Fruit fly (Drosophila melanogaster) Kc167 (cell line): ENCODE data around the gene CG18281.
"Not testable (repeated sequence)": the region's sequence is repeated elsewhere in the genome, so short reads cannot be mapped to it uniquely, and the experiment has no call there.

Source experiments
- Myc ChIP-seq: fragments of >200 bp; optimal IDR thresholded peaks from 2 replicates; lab custom pipeline; 2017; ENCODE audit warnings: missing external identifiers
- Sin3A ChIP-seq: fragments of >200 bp; optimal IDR thresholded peaks from 2 replicates; lab custom pipeline; 2018; ENCODE audit warnings: missing external identifiers
- h ChIP-seq: fragments of >200 bp; optimal IDR thresholded peaks from 3 replicates; lab custom pipeline; 2018; ENCODE audit warnings: missing external identifiers
- insv ChIP-seq: fragments of >200 bp; optimal IDR thresholded peaks from 3 replicates; lab custom pipeline; 2018; ENCODE audit warnings: missing external identifiers
- psq ChIP-seq: fragments of >200 bp; optimal IDR thresholded peaks from 2 replicates; lab custom pipeline; 2017; ENCODE audit warnings: missing external identifiers
- ttk ChIP-seq: sonication (Bioruptor generic); optimal IDR thresholded peaks from 2 replicates; lab custom pipeline; 2017; ENCODE audit warnings: missing external identifiers

CG18281 gene

dm6 chr3L:20499536-20499935 lies at the start of gene CG18281:
TSS of gene CG18281 (plus strand) at chr3L:20499836.
- not testable (repeated sequence) for TF ChIP-seq h; insv (lab: Kevin White, UChicago); Myc (lab: Kevin White, UChicago)

dm6 chr3L:20452813-20453682 lies 46.6 kb upstream of the CG18281 start, which contains the start of gene CG5199:
TSS of gene CG5199 (minus strand) at chr3L:20452864.
- TF ChIP-seq ttk = no peak

- TF ChIP-seq psq (lab: Kevin White, UChicago) (no peak), Sin3A (lab: Kevin White, UChicago) (no peak), Myc (lab: Kevin White, UChicago) (no peak), h (no peak), ttk (no peak), insv (lab: Kevin White, UChicago) (no peak)
Measured at dm6 chr3L:20460383-20460782, 39.3 kb upstream of the CG18281 start, which contains the start of gene mag. TSS of gene mag (plus strand) at chr3L:20460683.

- no peak for TF ChIP-seq h
- no peak for TF ChIP-seq ttk
- TF ChIP-seq Myc (lab: Kevin White, UChicago) = no peak
- no peak for TF ChIP-seq psq (lab: Kevin White, UChicago)
- TF ChIP-seq Sin3A (lab: Kevin White, UChicago) = no peak
- no peak for TF ChIP-seq insv (lab: Kevin White, UChicago)
Measured at dm6 chr3L:20462391-20462790, 37.2 kb upstream of the CG18281 start.

dm6 chr3L:20464677-20465076 lies 35.0 kb upstream of the CG18281 start, which contains the start of gene atk:
TSS of gene atk (minus strand) at chr3L:20464862.
- TF ChIP-seq Sin3A (lab: Kevin White, UChicago) (no peak), Myc (lab: Kevin White, UChicago) (no peak), psq (lab: Kevin White, UChicago) (no peak), ttk (no peak), h (no peak), insv (lab: Kevin White, UChicago) (no peak)

dm6 chr3L:20465941-20466340 lies 33.7 kb upstream of the CG18281 start, which contains the start of gene CG42764:
TSS of gene CG42764 (minus strand) at chr3L:20466041.
- TF ChIP-seq insv (lab: Kevin White, UChicago) = no peak

dm6 chr3L:20466599-20466998 lies 33.0 kb upstream of the CG18281 start, which contains the start of gene Tdh:
TSS of gene Tdh (plus strand) at chr3L:20466944.
- TF ChIP-seq psq (lab: Kevin White, UChicago) (no peak), h (no peak), ttk (no peak), insv (lab: Kevin White, UChicago) (no peak), Myc (lab: Kevin White, UChicago) (no peak), Sin3A (lab: Kevin White, UChicago) (no peak)

- no peak for TF ChIP-seq h
- no peak for TF ChIP-seq psq (lab: Kevin White, UChicago)
- no peak for TF ChIP-seq ttk
- no peak for TF ChIP-seq Myc (lab: Kevin White, UChicago)
- no peak for TF ChIP-seq insv (lab: Kevin White, UChicago)
- no peak for TF ChIP-seq Sin3A (lab: Kevin White, UChicago)
Measured at dm6 chr3L:20467433-20467832, 32.2 kb upstream of the CG18281 start.

- TF ChIP-seq h (no peak), insv (lab: Kevin White, UChicago) (no peak), psq (lab: Kevin White, UChicago) (no peak), ttk (no peak), Myc (lab: Kevin White, UChicago) (no peak), Sin3A (lab: Kevin White, UChicago) (no peak)
Measured at dm6 chr3L:20470991-20471498, 28.6 kb upstream of the CG18281 start.

dm6 chr3L:20471499-20472313 lies 27.9 kb upstream of the CG18281 start:
- no peak for TF ChIP-seq ttk
- TF ChIP-seq insv (lab: Kevin White, UChicago) = no peak
- no peak for TF ChIP-seq Sin3A (lab: Kevin White, UChicago)
- no peak for TF ChIP-seq Myc (lab: Kevin White, UChicago)
- no peak for TF ChIP-seq h
- no peak for TF ChIP-seq psq (lab: Kevin White, UChicago)

- TF ChIP-seq h (no peak), psq (lab: Kevin White, UChicago) (no peak), insv (lab: Kevin White, UChicago) (no peak), Myc (lab: Kevin White, UChicago) (no peak), ttk (no peak), Sin3A (lab: Kevin White, UChicago) (no peak)
Measured at dm6 chr3L:20472607-20473006, 27.0 kb upstream of the CG18281 start.
